8 worm cellular contexts compared by ENCODE assay signal in the genomic region with DNA sequence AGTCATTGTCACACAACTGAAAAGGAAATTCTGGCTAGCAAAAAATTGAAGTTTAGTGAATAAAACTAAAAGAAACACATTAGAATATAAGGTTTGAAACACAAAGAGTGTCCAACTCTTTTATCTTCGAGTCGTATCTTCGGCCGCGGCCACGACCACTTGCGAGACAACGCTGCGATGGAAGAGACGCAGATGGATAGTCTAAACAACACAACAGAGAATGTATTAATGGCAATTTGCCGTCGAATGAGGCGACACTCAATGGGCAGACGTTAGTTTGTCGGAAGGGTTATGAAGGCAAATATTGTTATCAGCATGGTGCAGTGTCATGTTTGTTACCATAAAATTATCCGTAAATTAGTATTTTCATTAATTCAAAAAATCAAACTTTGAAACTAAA.
TF ChIP-seq lines count a peak whose summit lies in the region.

A gene (minus strand): TSS at position 136 of the 400 bp plus-strand sequence.

TF ChIP-seq in whole organism, L1 larva, 84 proteins besides CTCF, POLR2A, EP300 and RAD21 (continues in another document):
- peak in 2 of 3 experiments; percentile 24 to 26 for TF ChIP-seq ceh-82 (tag; optimal IDR thresholded peaks at IDR 0.05; lab: Kevin White, UChicago)
- peak; percentile 60 for TF ChIP-seq snu-23 (GFP tag; optimal IDR thresholded peaks at IDR 0.05; lab: Kevin White, UChicago)
- peak; percentile 79 for TF ChIP-seq rnt-1 (tag; optimal IDR thresholded peaks at IDR 0.05; lab: Kevin White, UChicago)
- peak; percentile 46 for TF ChIP-seq lir-3 (tag; optimal IDR thresholded peaks at IDR 0.05; lab: Kevin White, UChicago; ENCODE audit: poor library complexity)
- peak; percentile 54 for TF ChIP-seq nhr-20 (tag; optimal IDR thresholded peaks at IDR 0.05; lab: Kevin White, UChicago)
- peak; percentile 27 for TF ChIP-seq nhr-85 (tag; lab: Kevin White, UChicago)
- no peak for TF ChIP-seq isw-1 (GFP tag; IDR thresholded peaks at IDR 0.05; lab: Robert Waterston, UW)
- TF ChIP-seq elt-2 (tag; optimal IDR thresholded peaks at IDR 0.05; lab: Kevin White, UChicago) = peak; percentile 55
- peak; percentile 94 for TF ChIP-seq pag-3 (tag; optimal IDR thresholded peaks at IDR 0.05; lab: Kevin White, UChicago; ENCODE audit: borderline replicate concordance, insufficient read depth)
- TF ChIP-seq xbp-1 (tag; optimal IDR thresholded peaks at IDR 0.05; lab: Kevin White, UChicago) = peak; percentile 31

TF ChIP-seq in whole organism, L2 larva, 48 proteins besides CTCF, POLR2A, EP300 and RAD21 (continues in another document):
- TF ChIP-seq dmd-4 (tag; optimal IDR thresholded peaks at IDR 0.05; lab: Kevin White, UChicago) = no peak
- no peak for TF ChIP-seq elt-1 (tag; optimal IDR thresholded peaks at IDR 0.05; lab: Kevin White, UChicago)
- TF ChIP-seq egl-27 (tag; optimal IDR thresholded peaks at IDR 0.05; lab: Kevin White, UChicago) = no peak
- TF ChIP-seq lin-13 (GFP tag; optimal IDR thresholded peaks at IDR 0.05; lab: Kevin White, UChicago) = no peak
- TF ChIP-seq sem-4 (tag; optimal IDR thresholded peaks at IDR 0.05; lab: Kevin White, UChicago) = no peak
- TF ChIP-seq fos-1 (tag; optimal IDR thresholded peaks at IDR 0.05; lab: Kevin White, UChicago) = peak; percentile 89
- TF ChIP-seq gmeb-1 (tag; optimal IDR thresholded peaks at IDR 0.05; lab: Kevin White, UChicago) = no peak
- no peak for TF ChIP-seq nhr-6 (tag; optimal IDR thresholded peaks at IDR 0.05; lab: Kevin White, UChicago)
- no peak for TF ChIP-seq elt-3 (tag; optimal IDR thresholded peaks at IDR 0.05; lab: Kevin White, UChicago)
- TF ChIP-seq nhr-129 (tag; optimal IDR thresholded peaks at IDR 0.05; lab: Kevin White, UChicago) = peak; percentile 32

TF ChIP-seq in whole organism, L3 larva, 47 proteins besides CTCF, POLR2A, EP300 and RAD21 (continues in another document):
- TF ChIP-seq skn-1 (tag; optimal IDR thresholded peaks at IDR 0.05; lab: Kevin White, UChicago) = no peak
- TF ChIP-seq pqm-1 (tag; optimal IDR thresholded peaks at IDR 0.05; lab: Kevin White, UChicago) = peak; percentile 72
- no peak for TF ChIP-seq ZK546.5 (tag; optimal IDR thresholded peaks at IDR 0.05; lab: Kevin White, UChicago)
- TF ChIP-seq nhr-23 (tag; optimal IDR thresholded peaks at IDR 0.05; lab: Kevin White, UChicago) = no peak
- TF ChIP-seq egl-5 (tag; optimal IDR thresholded peaks at IDR 0.05; lab: Kevin White, UChicago) = peak; percentile 36
- TF ChIP-seq elt-1 (tag; optimal IDR thresholded peaks at IDR 0.05; lab: Kevin White, UChicago) = peak; percentile 63
- TF ChIP-seq ceh-28 (tag; optimal IDR thresholded peaks at IDR 0.05; lab: Kevin White, UChicago) = no peak
- TF ChIP-seq elt-3 (tag; optimal IDR thresholded peaks at IDR 0.05; lab: Kevin White, UChicago) = no peak
- no peak for TF ChIP-seq unc-62 (GFP tag; optimal IDR thresholded peaks at IDR 0.05; lab: Kevin White, UChicago)
- peak; percentile 61 for TF ChIP-seq nhr-25 (tag; optimal IDR thresholded peaks at IDR 0.05; lab: Kevin White, UChicago)
- TF ChIP-seq elt-2 (tag; optimal IDR thresholded peaks at IDR 0.05; lab: Kevin White, UChicago) = peak; percentile 81
- TF ChIP-seq sea-2 (GFP tag; optimal IDR thresholded peaks at IDR 0.05; lab: Kevin White, UChicago) = no peak

TF ChIP-seq in whole organism, L4 larva, 104 proteins besides CTCF, POLR2A, EP300 and RAD21 (continues in another document):
- TF ChIP-seq ztf-11 (tag; optimal IDR thresholded peaks at IDR 0.05; lab: Kevin White, UChicago) (no peak), dve-1 (tag; optimal IDR thresholded peaks at IDR 0.05; lab: Kevin White, UChicago; ENCODE audit: insufficient read depth) (peak; percentile 82), pqm-1 (tag; optimal IDR thresholded peaks at IDR 0.05; lab: Kevin White, UChicago) (peak; percentile 78), lsy-2 (tag; optimal IDR thresholded peaks at IDR 0.05; lab: Kevin White, UChicago) (no peak), hlh-11 (tag; optimal IDR thresholded peaks at IDR 0.05; lab: Kevin White, UChicago) (peak; percentile 80), hif-1 (tag; optimal IDR thresholded peaks at IDR 0.05; lab: Kevin White, UChicago) (peak in 1 of 2 experiments; percentile 61), php-3 (GFP tag; IDR thresholded peaks at IDR 0.05; lab: Robert Waterston, UW) (peak; percentile 81), ceh-28 (tag; optimal IDR thresholded peaks at IDR 0.05; lab: Kevin White, UChicago) (no peak), snpc-4 (tag; optimal IDR thresholded peaks at IDR 0.05; lab: Kevin White, UChicago) (no peak), zfp-3 (GFP tag; conservative IDR thresholded peaks at IDR 0.05; lab: Robert Waterston, UW) (no peak), sdz-12 (GFP tag; optimal IDR thresholded peaks at IDR 0.05; lab: Kevin White, UChicago) (no peak), ama-1 (optimal IDR thresholded peaks at IDR 0.05; lab: Kevin White, UChicago) (no peak)

TF ChIP-seq in whole organism, late embryonic, 69 proteins besides CTCF, POLR2A, EP300 and RAD21:
- TF ChIP-seq ets-4 (tag; optimal IDR thresholded peaks at IDR 0.05; lab: Kevin White, UChicago) (peak; percentile 44), nfya-1 (tag; optimal IDR thresholded peaks at IDR 0.05; lab: Kevin White, UChicago) (no peak), C08G9.2 (tag; optimal IDR thresholded peaks at IDR 0.05; lab: Kevin White, UChicago) (peak; percentile 56), dve-1 (tag; optimal IDR thresholded peaks at IDR 0.05; lab: Kevin White, UChicago) (peak; percentile 11), tbx-2 (tag; optimal IDR thresholded peaks at IDR 0.05; lab: Kevin White, UChicago) (peak; percentile 56), nhr-232 (tag; optimal IDR thresholded peaks at IDR 0.05; lab: Kevin White, UChicago) (no peak), ceh-2 (tag; optimal IDR thresholded peaks at IDR 0.05; lab: Kevin White, UChicago) (peak; percentile 52), ceh-31 (tag; optimal IDR thresholded peaks at IDR 0.05; lab: Kevin White, UChicago) (peak; percentile 65), K02D7.2 (tag; optimal IDR thresholded peaks at IDR 0.05; lab: Kevin White, UChicago) (no peak), T23F11.4 (GFP tag; optimal IDR thresholded peaks at IDR 0.05; lab: Kevin White, UChicago) (no peak), unc-42 (tag; optimal IDR thresholded peaks at IDR 0.05; lab: Kevin White, UChicago) (peak; percentile 52), ahr-1 (tag; optimal IDR thresholded peaks at IDR 0.05; lab: Kevin White, UChicago) (no peak)

TF ChIP-seq in whole organism, midembryonic, 9 proteins besides CTCF, POLR2A, EP300 and RAD21:
- TF ChIP-seq ztf-23 (GFP tag; IDR thresholded peaks at IDR 0.05; lab: Robert Waterston, UW) (no peak), tab-1 (GFP tag; IDR thresholded peaks at IDR 0.05; lab: Robert Waterston, UW) (no peak), flt-1 (GFP tag; IDR thresholded peaks at IDR 0.05; lab: Robert Waterston, UW) (peak; percentile 47; the same call in 1 of the 2 replicates)

TF ChIP-seq in whole organism, mixed stage, embryonic, 35 proteins besides CTCF, POLR2A, EP300 and RAD21:
- peak; percentile 42 for TF ChIP-seq elt-1 (tag; optimal IDR thresholded peaks at IDR 0.05; lab: Kevin White, UChicago; ENCODE audit: borderline replicate concordance, insufficient read depth)
- TF ChIP-seq hlh-1 (tag; optimal IDR thresholded peaks at IDR 0.05; lab: Kevin White, UChicago) = peak; percentile 42
- no peak for TF ChIP-seq mab-5 (tag; optimal IDR thresholded peaks at IDR 0.05; lab: Kevin White, UChicago)

TF ChIP-seq in whole organism, young adult, 124 proteins besides CTCF, POLR2A, EP300 and RAD21:
- TF ChIP-seq bed-1 (GFP tag; IDR thresholded peaks at IDR 0.05; lab: Robert Waterston, UW) (no peak), let-607 (tag; optimal IDR thresholded peaks at IDR 0.05; lab: Kevin White, UChicago) (peak; percentile 24 to 52), ceh-40 (GFP tag; IDR thresholded peaks at IDR 0.05; lab: Robert Waterston, UW) (no peak), dox-1 (GFP tag; IDR thresholded peaks at IDR 0.05; lab: Robert Waterston, UW) (peak; percentile 69; the same call in 1 of the 2 replicates), tbp1 (GFP tag; optimal IDR thresholded peaks at IDR 0.05; lab: Kevin White, UChicago) (no peak), B0035.1 (tag; optimal IDR thresholded peaks at IDR 0.05; lab: Kevin White, UChicago) (no peak), ets-4 (GFP tag; optimal IDR thresholded peaks at IDR 0.05; lab: Kevin White, UChicago) (peak; percentile 31), nhr-80 (tag; optimal IDR thresholded peaks at IDR 0.05; lab: Kevin White, UChicago) (peak; percentile 95), hmg-1.2 (GFP tag; IDR thresholded peaks at IDR 0.05; lab: Robert Waterston, UW) (peak; percentile 95), rec-8 (tag; optimal IDR thresholded peaks at IDR 0.05; lab: Kevin White, UChicago) (no peak), ztf-18 (tag; optimal IDR thresholded peaks at IDR 0.05; lab: Kevin White, UChicago) (no peak), athp-1 (tag; optimal IDR thresholded peaks at IDR 0.05; lab: Kevin White, UChicago) (no peak)
